Fruit fly (Drosophila melanogaster): Measurements from ENCODE around the gene nero.

nero gene

dm6 chr3R:31771790-31772576 is 24.6 kb upstream of the nero start, which contains the start of the genes betaGlu and sip3 (continued):
- TF ChIP-seq CG17829 (tag; optimal IDR thresholded peaks at IDR 0.05), result peak; percentile 36
- TF ChIP-seq zen2 (GFP tag; IDR thresholded peaks at IDR 0.05; ENCODE audit: partially characterized antibody), result peak; percentile 86
- TF ChIP-seq vvl (GFP tag; IDR thresholded peaks at IDR 0.05), result no peak
- no peak for TF ChIP-seq MTF-1 (GFP tag; optimal IDR thresholded peaks at IDR 0.05; ENCODE audit: borderline replicate concordance)
- TF ChIP-seq lov (optimal IDR thresholded peaks at IDR 0.05), result no peak
- TF ChIP-seq lov (GFP tag; IDR thresholded peaks at IDR 0.05), result no peak
- TF ChIP-seq Sox102F (GFP tag; optimal IDR thresholded peaks at IDR 0.05), result no peak
- no peak for TF ChIP-seq klu (GFP tag; IDR thresholded peaks at IDR 0.05)
- TF ChIP-seq sqz (GFP tag; optimal IDR thresholded peaks at IDR 0.05), result no peak
- peak; percentile 47 for TF ChIP-seq Ets97D (GFP tag; optimal IDR thresholded peaks at IDR 0.05)
- no peak for TF ChIP-seq az2 (GFP tag; optimal IDR thresholded peaks at IDR 0.05)
- TF ChIP-seq CG10979 (tag; optimal IDR thresholded peaks at IDR 0.05), result no peak
- TF ChIP-seq PHDP (tag; optimal IDR thresholded peaks at IDR 0.05), result peak; percentile 3
- peak; percentile 75 for TF ChIP-seq CG12659 (GFP tag; optimal IDR thresholded peaks at IDR 0.05)
- peak; percentile 66 for TF ChIP-seq gfzf (GFP tag; optimal IDR thresholded peaks at IDR 0.05)
- TF ChIP-seq CG9437 (GFP tag; optimal IDR thresholded peaks at IDR 0.05), result peak; percentile 12
- peak; percentile 22; the same call in 1 of the 2 replicates for TF ChIP-seq CG31441 (GFP tag; IDR thresholded peaks at IDR 0.05)
- TF ChIP-seq CG2120 (GFP tag; optimal IDR thresholded peaks at IDR 0.05), result peak; percentile 39
- no peak for TF ChIP-seq sd (tag; optimal IDR thresholded peaks at IDR 0.05)
- TF ChIP-seq CG12155 (GFP tag; optimal IDR thresholded peaks at IDR 0.05), result peak; percentile 13
- peak; percentile 47 for TF ChIP-seq CG30020 (tag; optimal IDR thresholded peaks at IDR 0.05)
- peak in 1 of 2 experiments; percentile 80 for TF ChIP-seq Pdp1 (GFP tag; optimal IDR thresholded peaks at IDR 0.05)
- no peak for TF ChIP-seq CG2875 (GFP tag; optimal IDR thresholded peaks at IDR 0.05)
- no peak for TF ChIP-seq CG15696 (tag; optimal IDR thresholded peaks at IDR 0.05)
- peak; percentile 90 for TF ChIP-seq CG6791 (GFP tag; IDR thresholded peaks at IDR 0.05; ENCODE audit: partially characterized antibody)
- TF ChIP-seq Oli (tag; optimal IDR thresholded peaks at IDR 0.05), result no peak
- no peak for TF ChIP-seq ewg (GFP tag; optimal IDR thresholded peaks at IDR 0.05)
- no peak for TF ChIP-seq zf30C (GFP tag; optimal IDR thresholded peaks at IDR 0.05)
- no peak for TF ChIP-seq shn (GFP tag; optimal IDR thresholded peaks at IDR 0.05)
- no peak for TF ChIP-seq pnt (GFP tag; optimal IDR thresholded peaks at IDR 0.05)
- TF ChIP-seq scrt (GFP tag; optimal IDR thresholded peaks at IDR 0.05), result no peak
- TF ChIP-seq tx (GFP tag; optimal IDR thresholded peaks at IDR 0.05), result no peak
- peak; percentile 96 for TF ChIP-seq CG17385 (GFP tag; optimal IDR thresholded peaks at IDR 0.05)
- no peak for TF ChIP-seq Dip2 (GFP tag; IDR thresholded peaks at IDR 0.05)
- TF ChIP-seq pho (GFP tag; optimal IDR thresholded peaks at IDR 0.05), result peak; percentile 14
- peak; percentile 13 for TF ChIP-seq chn (GFP tag; optimal IDR thresholded peaks at IDR 0.05)
- TF ChIP-seq ATbp (GFP tag; optimal IDR thresholded peaks at IDR 0.05), result no peak
- no peak for TF ChIP-seq CG6813 (GFP tag; optimal IDR thresholded peaks at IDR 0.05)
- TF ChIP-seq ro (GFP tag; IDR thresholded peaks at IDR 0.05), result no peak
- TF ChIP-seq kah (GFP tag; optimal IDR thresholded peaks at IDR 0.05), result no peak
- TF ChIP-seq stc (GFP tag; IDR thresholded peaks at IDR 0.05), result no peak
- TF ChIP-seq CG3407 (GFP tag; optimal IDR thresholded peaks at IDR 0.05), result no peak
- TF ChIP-seq CG8089 (GFP tag; optimal IDR thresholded peaks at IDR 0.05), result no peak
- no peak for TF ChIP-seq gsb (GFP tag; IDR thresholded peaks at IDR 0.05)
- TF ChIP-seq bbx (GFP tag; IDR thresholded peaks at IDR 0.05; ENCODE audit: partially characterized antibody), result peak; percentile 92
- TF ChIP-seq CG8388 (GFP tag; optimal IDR thresholded peaks at IDR 0.05), result peak; percentile 3
- no peak for TF ChIP-seq nau (GFP tag; optimal IDR thresholded peaks at IDR 0.05)
- peak; percentile 13 for TF ChIP-seq Hsf (GFP tag; optimal IDR thresholded peaks at IDR 0.05)
- TF ChIP-seq usp (GFP tag; optimal IDR thresholded peaks at IDR 0.05), result no peak
